Fruit fly (Drosophila melanogaster) whole organism, embryonic: ENCODE measurements around the gene CG42854.

Experiments
- Atf6 ChIP-seq: fragments of 200-800 bp; sonication (Bioruptor generic); IDR thresholded peaks from 2 replicates; pipeline ENCODE4 v1.3.6; 2022; ENCODE audit warnings: missing biosample characterization, missing genetic modification characterization
- Blimp-1 ChIP-seq: fragments of 200-800 bp; sonication (Bioruptor generic); optimal IDR thresholded peaks from 3 replicates; lab custom pipeline; 2018; ENCODE audit warnings: missing biosample characterization, missing genetic modification characterization, mild to moderate bottlenecking, moderate library complexity, missing genetic modification reagents
- CG10366 ChIP-seq: fragments of 200-800 bp; sonication (Bioruptor generic); IDR thresholded peaks from 2 replicates; pipeline ENCODE4 v1.3.6; 2022; ENCODE audit warnings: missing biosample characterization, missing genetic modification characterization
- CG11398 ChIP-seq: fragments of 200-800 bp; sonication (Bioruptor generic); optimal IDR thresholded peaks from 2 replicates; lab custom pipeline; 2016; ENCODE audit warnings: missing biosample characterization, missing genetic modification characterization
- CG11504 ChIP-seq: fragments of 200-800 bp; sonication (Bioruptor generic); optimal IDR thresholded peaks from 3 replicates; lab custom pipeline; 2019; ENCODE audit warnings: missing biosample characterization, mild to moderate bottlenecking, missing genetic modification characterization, moderate library complexity
- CG12104 ChIP-seq: fragments of 200-800 bp; sonication (Bioruptor generic); optimal IDR thresholded peaks from 3 replicates; lab custom pipeline; 2016; ENCODE audit warnings: missing biosample characterization, missing genetic modification characterization
- CG14710 ChIP-seq: fragments of 200-800 bp; sonication (Bioruptor generic); optimal IDR thresholded peaks from 3 replicates; lab custom pipeline; 2019; ENCODE audit warnings: missing biosample characterization, mild to moderate bottlenecking, missing genetic modification characterization, moderate library complexity
- CG15073 ChIP-seq: fragments of 200-800 bp; sonication (Bioruptor generic); optimal IDR thresholded peaks from 2 replicates; lab custom pipeline; 2016; ENCODE audit warnings: missing biosample characterization, missing genetic modification characterization
- CG1647 ChIP-seq: fragments of 200-800 bp; sonication (Bioruptor generic); optimal IDR thresholded peaks from 3 replicates; lab custom pipeline; 2016; ENCODE audit warnings: missing biosample characterization, missing genetic modification characterization
- CG17328 ChIP-seq: fragments of 200-800 bp; sonication (Bioruptor generic); IDR thresholded peaks from 2 replicates; pipeline ENCODE4 v1.3.6; 2022; ENCODE audit warnings: missing biosample characterization, missing genetic modification characterization
- CG17361 ChIP-seq: fragments of 200-800 bp; sonication (Bioruptor generic); IDR thresholded peaks from 3 replicates; pipeline ENCODE4 v1.3.6; 2022; ENCODE audit warnings: missing biosample characterization, missing genetic modification characterization
- CG17612 ChIP-seq: fragments of 200-800 bp; sonication (Bioruptor generic); IDR thresholded peaks from 2 replicates; pipeline ENCODE4 v1.3.6; 2022; ENCODE audit warnings: missing biosample characterization, missing genetic modification characterization
- CG18599 ChIP-seq: fragments of 200-800 bp; sonication (Bioruptor generic); optimal IDR thresholded peaks from 3 replicates; lab custom pipeline; 2017; ENCODE audit warnings: missing biosample characterization, missing genetic modification characterization, mild to moderate bottlenecking, moderate library complexity, missing genetic modification reagents
- CG2116 ChIP-seq: fragments of 200-800 bp; sonication (Bioruptor generic); optimal IDR thresholded peaks from 3 replicates; lab custom pipeline; 2018; ENCODE audit warnings: missing biosample characterization, mild to moderate bottlenecking, missing genetic modification characterization
- CG33557 ChIP-seq: fragments of 200-800 bp; sonication (Bioruptor generic); optimal IDR thresholded peaks from 2 replicates; lab custom pipeline; 2019; ENCODE audit warnings: missing biosample characterization, mild to moderate bottlenecking, missing genetic modification characterization, moderate library complexity
- CG4854 ChIP-seq: fragments of 200-800 bp; sonication (Bioruptor generic); optimal IDR thresholded peaks from 2 replicates; lab custom pipeline; 2016; ENCODE audit warnings: missing biosample characterization, missing genetic modification characterization, inconsistent platforms
- CG5180 ChIP-seq: fragments of 200-800 bp; sonication (Bioruptor generic); optimal IDR thresholded peaks from 3 replicates; lab custom pipeline; 2017; ENCODE audit warnings: missing biosample characterization, missing genetic modification characterization, mild to moderate bottlenecking, moderate library complexity, missing genetic modification reagents
- CG6175 ChIP-seq: fragments of 200-800 bp; sonication (Bioruptor generic); IDR thresholded peaks from 3 replicates; pipeline ENCODE4 v1.3.6; 2022; ENCODE audit warnings: missing biosample characterization, missing genetic modification characterization
- CG7839 ChIP-seq: fragments of 200-800 bp; sonication (Bioruptor generic); optimal IDR thresholded peaks from 3 replicates; lab custom pipeline; 2018; ENCODE audit warnings: missing biosample characterization, mild to moderate bottlenecking, missing genetic modification characterization, moderate library complexity
- CG8089 ChIP-seq: fragments of 200-800 bp; sonication (Bioruptor generic); optimal IDR thresholded peaks from 3 replicates; lab custom pipeline; 2016; ENCODE audit warnings: missing biosample characterization, missing genetic modification characterization
- CG9817 ChIP-seq: fragments of 200-800 bp; sonication (Bioruptor generic); optimal IDR thresholded peaks from 2 replicates; lab custom pipeline; 2018; ENCODE audit warnings: missing biosample characterization, mild to moderate bottlenecking, missing genetic modification characterization, moderate library complexity
- CoRest ChIP-seq: fragments of 200-800 bp; sonication (Bioruptor generic); optimal IDR thresholded peaks from 3 replicates; lab custom pipeline; 2018; ENCODE audit warnings: missing biosample characterization, mild to moderate bottlenecking, missing genetic modification characterization, moderate library complexity
- D19A ChIP-seq: fragments of 200-800 bp; optimal IDR thresholded peaks from 3 replicates; lab custom pipeline; 2019; ENCODE audit warnings: missing biosample characterization, mild to moderate bottlenecking, missing genetic modification characterization, moderate library complexity
- HLH54F ChIP-seq: fragments of 200-800 bp; sonication (Bioruptor generic); optimal IDR thresholded peaks from 3 replicates; lab custom pipeline; 2016; ENCODE audit warnings: missing biosample characterization, missing genetic modification characterization
- HmgZ ChIP-seq: fragments of 200-800 bp; sonication (Bioruptor generic); optimal IDR thresholded peaks from 2 replicates; lab custom pipeline; 2018; ENCODE audit warnings: missing biosample characterization, mild to moderate bottlenecking, missing genetic modification characterization
- NC2α ChIP-seq: fragments of 200-800 bp; sonication (Bioruptor generic); optimal IDR thresholded peaks from 2 replicates; lab custom pipeline; 2016; ENCODE audit warnings: missing biosample characterization, missing genetic modification characterization
- Opbp ChIP-seq: fragments of 200-800 bp; sonication (Bioruptor generic); IDR thresholded peaks from 3 replicates; pipeline ENCODE4 v1.3.6; 2022; ENCODE audit warnings: missing biosample characterization, missing genetic modification characterization; ENCODE audit not compliant: partially characterized antibody
- Scr ChIP-seq: fragments of 200-800 bp; sonication (Bioruptor generic); IDR thresholded peaks from 2 replicates; pipeline ENCODE4 v1.3.6; 2022; ENCODE audit warnings: missing biosample characterization, missing genetic modification characterization; ENCODE audit not compliant: partially characterized antibody
- Sin3A ChIP-seq: fragments of >200 bp; optimal IDR thresholded peaks from 2 replicates; lab custom pipeline; 2018
- Sox102F ChIP-seq: fragments of 200-800 bp; sonication (Bioruptor generic); optimal IDR thresholded peaks from 2 replicates; lab custom pipeline; 2018; ENCODE audit warnings: missing biosample characterization, mild to moderate bottlenecking, missing genetic modification characterization, moderate library complexity
- Trl ChIP-seq, 3 experiments: fragments of >200 bp in 2 of 3; fragments of 200-800 bp in 1 of 3; sonication (Bioruptor generic) in 1 of 3; optimal IDR thresholded peaks; 2 replicates in 1 of 3; 3 replicates in 2 of 3; lab custom pipeline; 2016 to 2017; ENCODE audit warnings: missing biosample characterization in 1 of 3, missing genetic modification characterization in 1 of 3
- ap ChIP-seq: fragments of 200-800 bp; sonication (Bioruptor generic); IDR thresholded peaks from 2 replicates; pipeline ENCODE4 v1.3.6; 2022; ENCODE audit warnings: missing biosample characterization, missing genetic modification characterization
- bbx ChIP-seq: fragments of 200-800 bp; sonication (Bioruptor generic); IDR thresholded peaks from 2 replicates; pipeline ENCODE4 v1.3.6; 2022; ENCODE audit warnings: missing biosample characterization, missing genetic modification characterization; ENCODE audit not compliant: partially characterized antibody
- cg ChIP-seq: fragments of 200-800 bp; sonication (Bioruptor generic); optimal IDR thresholded peaks from 3 replicates; lab custom pipeline; 2019; ENCODE audit warnings: missing biosample characterization, mild to moderate bottlenecking, missing genetic modification characterization, moderate library complexity
- da ChIP-seq: fragments of 200-800 bp; sonication (Bioruptor generic); optimal IDR thresholded peaks from 2 replicates; lab custom pipeline; 2016; ENCODE audit warnings: missing biosample characterization, missing genetic modification characterization
- dati ChIP-seq: fragments of 200-800 bp; sonication (Bioruptor generic); IDR thresholded peaks from 2 replicates; pipeline ENCODE4 v1.3.6; 2022; ENCODE audit warnings: missing biosample characterization, missing genetic modification characterization
- fd96Cb ChIP-seq: fragments of 200-800 bp; sonication (Bioruptor generic); optimal IDR thresholded peaks from 2 replicates; lab custom pipeline; 2018; ENCODE audit warnings: missing biosample characterization, mild to moderate bottlenecking, missing genetic modification characterization, moderate library complexity
- gt ChIP-seq: fragments of 200-800 bp; sonication (Bioruptor generic); IDR thresholded peaks from 2 replicates; pipeline ENCODE4 v1.3.6; 2022; ENCODE audit warnings: missing biosample characterization, missing genetic modification characterization
- h ChIP-seq: fragments of >200 bp; optimal IDR thresholded peaks from 2 replicates; lab custom pipeline; 2017
- klu ChIP-seq: fragments of 200-800 bp; sonication (Bioruptor generic); IDR thresholded peaks from 2 replicates; pipeline ENCODE4 v1.3.6; 2022; ENCODE audit warnings: missing biosample characterization, missing genetic modification characterization
- oc ChIP-seq: fragments of 200-800 bp; sonication (Bioruptor generic); optimal IDR thresholded peaks from 2 replicates; lab custom pipeline; 2018; ENCODE audit warnings: missing biosample characterization, mild to moderate bottlenecking, missing genetic modification characterization, moderate library complexity
- odd ChIP-seq: fragments of 200-800 bp; sonication (Bioruptor generic); optimal IDR thresholded peaks from 2 replicates; lab custom pipeline; 2017; ENCODE audit warnings: missing biosample characterization, mild to moderate bottlenecking, missing genetic modification characterization
- prd ChIP-seq, 3 experiments: fragments of >200 bp in 2 of 3; fragments of 200-800 bp in 1 of 3; sonication (Bioruptor generic) in 1 of 3; optimal IDR thresholded peaks in 2 of 3; IDR thresholded peaks in 1 of 3; 2 replicates in 2 of 3; 3 replicates in 1 of 3; pipeline versions ENCODE4 v1.3.6 to Lab custom; 2017 to 2022; ENCODE audit warnings: missing biosample characterization in 1 of 3, missing genetic modification characterization in 1 of 3
- stwl ChIP-seq: fragments of 200-800 bp; sonication (Bioruptor generic); optimal IDR thresholded peaks from 3 replicates; lab custom pipeline; 2018; ENCODE audit warnings: missing biosample characterization, mild to moderate bottlenecking, missing genetic modification characterization, moderate library complexity
- tio ChIP-seq: fragments of 200-800 bp; sonication (Bioruptor generic); optimal IDR thresholded peaks from 2 replicates; lab custom pipeline; 2017; ENCODE audit warnings: missing biosample characterization, missing genetic modification characterization, inconsistent platforms
- yki ChIP-seq: fragments of >200 bp; optimal IDR thresholded peaks from 3 replicates; lab custom pipeline; 2018

CG42854 gene

DNA sequence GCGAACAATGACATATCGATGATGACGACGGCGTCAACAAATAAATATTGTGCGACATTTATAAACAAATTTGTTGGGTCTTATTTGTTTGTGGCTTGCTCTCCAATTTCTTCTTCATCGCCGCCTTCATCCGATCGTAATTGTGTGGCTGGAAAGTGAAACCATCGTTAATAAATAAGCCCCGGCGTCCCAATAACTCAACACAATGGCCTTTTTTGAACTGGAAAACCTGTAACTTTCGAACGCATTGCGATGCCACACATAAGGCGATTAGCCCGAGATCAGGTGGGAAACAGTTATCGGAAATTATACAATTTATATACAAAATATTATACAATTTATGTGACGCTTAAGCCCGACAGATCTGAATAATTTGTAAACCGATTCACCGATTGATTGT, 10.3 kb downstream of the CG42854 start:
- TF ChIP-seq oc (tag; lab: Kevin White, UChicago) (peak; percentile 90), Opbp (GFP tag; lab: Robert Waterston, UW) (no peak), bbx (GFP tag; lab: Robert Waterston, UW) (no peak), Blimp-1 (peak; percentile 68), CG1647 (GFP tag; lab: Kevin White, UChicago) (no peak), CG8089 (no peak), CG15073 (GFP tag; lab: Kevin White, UChicago) (no peak)

- no peak for TF ChIP-seq CG9817 (tag; lab: Kevin White, UChicago)
- TF ChIP-seq CG17361, result no peak
- no peak for TF ChIP-seq h (lab: Kevin White, UChicago)
- TF ChIP-seq dati (GFP tag; lab: Robert Waterston, UW), result no peak
- peak in 1 of 2 experiments; percentile 28 for TF ChIP-seq Trl (optimal IDR thresholded peaks at IDR 0.05; lab: Kevin White, UChicago)
- TF ChIP-seq Trl (GFP tag; optimal IDR thresholded peaks at IDR 0.05; lab: Kevin White, UChicago), result no peak
- TF ChIP-seq tio, result no peak
Observed at dm6 chrX:17232642-17233041, 14.2 kb downstream of the CG42854 start, which contains the start of gene f. f (plus strand) TSS chrX:17232942.

DNA sequence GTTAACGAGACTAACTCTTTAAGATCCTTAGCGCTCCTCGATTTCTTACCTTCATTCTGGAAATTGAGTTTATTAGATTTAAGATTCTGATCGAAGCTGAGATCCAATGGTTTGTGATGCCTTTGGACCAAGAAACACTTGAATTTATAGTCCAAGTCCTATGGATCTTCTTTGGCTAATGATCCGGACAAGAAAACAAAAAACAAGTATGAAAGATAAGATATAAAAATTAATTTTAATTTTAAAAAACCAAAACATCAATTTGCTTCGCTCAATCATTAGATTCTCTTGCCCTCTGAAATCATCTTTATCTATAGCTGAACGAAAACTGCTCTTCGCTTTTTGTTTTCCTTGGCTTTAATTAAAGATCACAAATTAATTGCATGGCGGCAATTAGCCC, 15.9 kb downstream of the CG42854 start, which contains the start of gene CG10597:
CG10597 (minus strand) TSS at position 101 of the 400 bp plus-strand sequence.
- TF ChIP-seq CG11504 (tag; lab: Kevin White, UChicago) (no peak), Sin3A (no peak), HLH54F (no peak), Scr (no peak), dati (GFP tag; lab: Robert Waterston, UW) (no peak), da (GFP tag; lab: Kevin White, UChicago) (no peak), HmgZ (tag; lab: Kevin White, UChicago) (no peak), NC2α (GFP tag; lab: Kevin White, UChicago) (no peak), CG33557 (GFP tag; lab: Kevin White, UChicago) (no peak), CG6175 (GFP tag; lab: Robert Waterston, UW) (no peak), CG12104 (GFP tag; lab: Kevin White, UChicago) (no peak), prd (optimal IDR thresholded peaks at IDR 0.05; lab: Kevin White, UChicago) (no peak), prd (GFP tag; IDR thresholded peaks at IDR 0.05; lab: Robert Waterston, UW) (no peak), klu (GFP tag; lab: Robert Waterston, UW) (no peak), D19A (tag; lab: Kevin White, UChicago) (no peak), CG11398 (GFP tag; lab: Kevin White, UChicago) (no peak), CG10366 (GFP tag; lab: Robert Waterston, UW) (no peak), CoRest (tag; lab: Kevin White, UChicago) (no peak), CG17328 (GFP tag; lab: Robert Waterston, UW) (no peak), Atf6 (GFP tag; lab: Robert Waterston, UW) (no peak)

dm6 chrX:17229475-17230169, 17.2 kb downstream of the CG42854 start:
- TF ChIP-seq oc (tag; lab: Kevin White, UChicago) (no peak), ap (GFP tag; lab: Robert Waterston, UW) (no peak), CG2116 (GFP tag; lab: Kevin White, UChicago) (no peak), CG7839 (tag; lab: Kevin White, UChicago) (peak; percentile 37), stwl (tag; lab: Kevin White, UChicago) (no peak), gt (GFP tag; lab: Robert Waterston, UW) (no peak), CG14710 (tag; lab: Kevin White, UChicago) (no peak), Sox102F (GFP tag; lab: Kevin White, UChicago) (peak; percentile 28), CG5180 (no peak), CG17612 (GFP tag; lab: Robert Waterston, UW) (no peak), yki (lab: Kevin White, UChicago) (no peak), fd96Cb (no peak), odd (GFP tag; lab: Kevin White, UChicago) (no peak), cg (GFP tag; lab: Kevin White, UChicago) (no peak), CG18599 (GFP tag; lab: Kevin White, UChicago) (no peak), CG4854 (no peak)
